Worm (Caenorhabditis elegans): ENCODE measurements around the gene K12B6.11.

The K12B6.11 gene

ce11 chrV:6321280-6321679 is 32.6 kb downstream of the K12B6.11 start:
- TF ChIP-seq mbf-1 (tag; optimal IDR thresholded peaks at IDR 0.05), result no peak
- TF ChIP-seq nhr-6 (tag; optimal IDR thresholded peaks at IDR 0.05), result no peak
- TF ChIP-seq nhr-21 (tag; optimal IDR thresholded peaks at IDR 0.05), result no peak
- no peak for TF ChIP-seq unc-39 (tag; optimal IDR thresholded peaks at IDR 0.05)
- TF ChIP-seq blmp-1 (tag; optimal IDR thresholded peaks at IDR 0.05; ENCODE audit: insufficient read depth), result no peak
- no peak for TF ChIP-seq lin-39 (tag; optimal IDR thresholded peaks at IDR 0.05)
- no peak for TF ChIP-seq skn-1 (tag; optimal IDR thresholded peaks at IDR 0.05)
- no peak for TF ChIP-seq ZK546.5 (tag; optimal IDR thresholded peaks at IDR 0.05)
- no peak for TF ChIP-seq ztf-4 (tag; optimal IDR thresholded peaks at IDR 0.05)
- TF ChIP-seq lin-13 (GFP tag; optimal IDR thresholded peaks at IDR 0.05), result no peak
- TF ChIP-seq R02D3.7 (tag; optimal IDR thresholded peaks at IDR 0.05), result no peak
- no peak for TF ChIP-seq mab-5 (tag; optimal IDR thresholded peaks at IDR 0.05)
- TF ChIP-seq mdl-1 (tag; optimal IDR thresholded peaks at IDR 0.05), result no peak
- no peak for TF ChIP-seq alr-1 (tag; optimal IDR thresholded peaks at IDR 0.05)
- no peak for TF ChIP-seq nhr-25 (tag; optimal IDR thresholded peaks at IDR 0.05)

ce11 chrV:6321733-6322198 is 33.1 kb downstream of the K12B6.11 start, which contains the start of gene T28C12.15:
Gene T28C12.15 (minus strand): TSS chrV:6321783.
- TF ChIP-seq blmp-1 (tag; optimal IDR thresholded peaks at IDR 0.05; ENCODE audit: insufficient read depth), result peak; percentile 27
- no peak for TF ChIP-seq crh-2 (tag; optimal IDR thresholded peaks at IDR 0.05)
- TF ChIP-seq C34F6.9 (tag; optimal IDR thresholded peaks at IDR 0.05), result no peak
- TF ChIP-seq gmeb-1 (tag; optimal IDR thresholded peaks at IDR 0.05), result no peak
- TF ChIP-seq egl-27 (tag; optimal IDR thresholded peaks at IDR 0.05), result no peak
- TF ChIP-seq nhr-12 (tag; optimal IDR thresholded peaks at IDR 0.05), result no peak
- TF ChIP-seq lin-39 (tag; optimal IDR thresholded peaks at IDR 0.05), result no peak
- peak; percentile 5 for TF ChIP-seq sma-9 (GFP tag; optimal IDR thresholded peaks at IDR 0.05)
- TF ChIP-seq sma-9 (tag; optimal IDR thresholded peaks at IDR 0.05), result no peak
- no peak for TF ChIP-seq mab-5 (tag; optimal IDR thresholded peaks at IDR 0.05)
- no peak for TF ChIP-seq lsy-2 (tag; optimal IDR thresholded peaks at IDR 0.05)
- no peak for TF ChIP-seq ztf-1 (GFP tag; conservative IDR thresholded peaks at IDR 0.05)
- no peak for TF ChIP-seq nhr-77 (tag; optimal IDR thresholded peaks at IDR 0.05)
- TF ChIP-seq peb-1 (tag; optimal IDR thresholded peaks at IDR 0.05), result no peak
- no peak for TF ChIP-seq nhr-10 (tag; optimal IDR thresholded peaks at IDR 0.05)
- TF ChIP-seq lin-11 (tag; optimal IDR thresholded peaks at IDR 0.05), result no peak
- no peak for TF ChIP-seq unc-62 (GFP tag; optimal IDR thresholded peaks at IDR 0.05)
- TF ChIP-seq nhr-25 (tag; optimal IDR thresholded peaks at IDR 0.05), result peak; percentile 32

ce11 chrV:6322749-6323367 is 34.2 kb downstream of the K12B6.11 start:
- TF ChIP-seq sma-9 (GFP tag; optimal IDR thresholded peaks at IDR 0.05) (peak; percentile 69), sma-9 (tag; optimal IDR thresholded peaks at IDR 0.05) (no peak), snpc-4 (tag; optimal IDR thresholded peaks at IDR 0.05) (no peak), blmp-1 (tag; optimal IDR thresholded peaks at IDR 0.05; ENCODE audit: insufficient read depth) (peak; percentile 3), zag-1 (tag; optimal IDR thresholded peaks at IDR 0.05) (no peak), fos-1 (tag; optimal IDR thresholded peaks at IDR 0.05) (peak; percentile 14), nhr-6 (tag; optimal IDR thresholded peaks at IDR 0.05) (no peak), nhr-129 (tag; optimal IDR thresholded peaks at IDR 0.05) (peak; percentile 52), nhr-21 (tag; optimal IDR thresholded peaks at IDR 0.05) (peak; percentile 60), lsy-2 (tag; optimal IDR thresholded peaks at IDR 0.05) (no peak), sma-3 (GFP tag; optimal IDR thresholded peaks at IDR 0.05) (peak; percentile 80), crh-2 (tag; optimal IDR thresholded peaks at IDR 0.05) (peak; percentile 3), nhr-25 (tag; optimal IDR thresholded peaks at IDR 0.05) (peak; percentile 75), ztf-4 (tag; optimal IDR thresholded peaks at IDR 0.05) (peak; percentile 15), lin-39 (tag; optimal IDR thresholded peaks at IDR 0.05) (no peak)

ce11 chrV:6323602-6324001 is 34.9 kb downstream of the K12B6.11 start:
- TF ChIP-seq ztf-4 (tag; optimal IDR thresholded peaks at IDR 0.05) (no peak), mbf-1 (tag; optimal IDR thresholded peaks at IDR 0.05) (no peak), ztf-1 (GFP tag; conservative IDR thresholded peaks at IDR 0.05) (no peak), nhr-25 (tag; optimal IDR thresholded peaks at IDR 0.05) (no peak), C34F6.9 (tag; optimal IDR thresholded peaks at IDR 0.05) (no peak), lin-39 (tag; optimal IDR thresholded peaks at IDR 0.05) (no peak), sma-9 (GFP tag; optimal IDR thresholded peaks at IDR 0.05) (no peak), sma-9 (tag; optimal IDR thresholded peaks at IDR 0.05) (no peak), egl-27 (tag; optimal IDR thresholded peaks at IDR 0.05) (no peak), mdl-1 (tag; optimal IDR thresholded peaks at IDR 0.05) (no peak), Y55F3AM.14 (GFP tag; optimal IDR thresholded peaks at IDR 0.05) (no peak), nhr-10 (tag; optimal IDR thresholded peaks at IDR 0.05) (no peak), sem-4 (tag; optimal IDR thresholded peaks at IDR 0.05) (no peak), zag-1 (tag; optimal IDR thresholded peaks at IDR 0.05) (no peak), ceh-16 (tag; optimal IDR thresholded peaks at IDR 0.05) (no peak), peb-1 (tag; optimal IDR thresholded peaks at IDR 0.05) (no peak), ZK546.5 (tag; optimal IDR thresholded peaks at IDR 0.05) (no peak), R02D3.7 (tag; optimal IDR thresholded peaks at IDR 0.05) (no peak), unc-39 (tag; optimal IDR thresholded peaks at IDR 0.05) (no peak)

Measured in whole organism, L2 larva.